Worm (Caenorhabditis elegans): ENCODE data around the gene srw-9.

DNA sequence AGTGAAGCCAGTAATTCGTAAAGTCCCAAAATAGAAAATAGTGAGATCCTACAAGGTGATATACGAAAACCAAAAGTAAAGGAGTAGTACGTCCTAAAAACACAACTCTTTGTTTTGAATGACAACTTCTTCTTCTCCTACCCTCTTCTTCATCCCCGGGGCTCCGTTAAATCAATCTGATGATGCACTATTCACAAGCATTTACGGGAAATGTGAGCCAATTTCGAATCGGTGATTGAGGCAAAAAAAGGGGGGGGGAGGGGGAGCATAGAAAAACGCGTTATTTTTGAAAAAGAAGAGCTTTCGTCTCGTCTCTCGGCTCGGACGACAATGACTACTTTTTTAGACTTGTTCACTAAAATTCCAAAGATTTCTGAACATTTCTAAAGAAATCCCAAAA, 26.4 kb downstream of the srw-9 start:
- TF ChIP-seq unc-62 (GFP tag; optimal IDR thresholded peaks at IDR 0.05 in 1 of 2) (no peak), unc-62 (tag; optimal IDR thresholded peaks at IDR 0.05) (no peak), lsy-2 (tag; optimal IDR thresholded peaks at IDR 0.05) (no peak), nhr-41 (GFP tag; IDR thresholded peaks at IDR 0.05) (no peak), aha-1 (tag) (no peak), pha-4 (GFP tag; IDR thresholded peaks at IDR 0.05) (no peak), pha-4 (tag; optimal IDR thresholded peaks at IDR 0.05) (no peak), mep-1 (tag; optimal IDR thresholded peaks at IDR 0.05) (no peak), hlh-11 (tag; optimal IDR thresholded peaks at IDR 0.05) (no peak), dve-1 (tag; optimal IDR thresholded peaks at IDR 0.05; ENCODE audit: insufficient read depth) (no peak), F26F4.8 (GFP tag; conservative IDR thresholded peaks at IDR 0.05) (no peak), unc-130 (GFP tag; optimal IDR thresholded peaks at IDR 0.05) (no peak), zfp-3 (GFP tag; conservative IDR thresholded peaks at IDR 0.05) (no peak), lin-38 (GFP tag; IDR thresholded peaks at IDR 0.05) (no peak), set-16 (GFP tag; IDR thresholded peaks at IDR 0.05) (no peak)
